Fruit fly (Drosophila melanogaster) whole organism, wandering third instar larva: ENCODE data around the gene CG8051.

Experiments used
- Abd-B ChIP-seq: fragments of >200 bp; optimal IDR thresholded peaks from 2 replicates; lab custom pipeline; 2017; ENCODE audit warnings: missing biosample characterization, missing genetic modification characterization
- CG32264 ChIP-seq: fragments of 200-800 bp; sonication (Bioruptor generic); optimal IDR thresholded peaks from 2 replicates; lab custom pipeline; 2016; ENCODE audit warnings: missing biosample characterization, missing genetic modification characterization
- CG9705 ChIP-seq: fragments of 200-800 bp; sonication (Bioruptor generic); optimal IDR thresholded peaks from 2 replicates; lab custom pipeline; 2018; ENCODE audit warnings: missing biosample characterization, mild to moderate bottlenecking, missing genetic modification characterization
- CrebA ChIP-seq: fragments of 200-800 bp; sonication (Bioruptor generic); optimal IDR thresholded peaks from 2 replicates; lab custom pipeline; 2016; ENCODE audit warnings: missing biosample characterization, mild to moderate bottlenecking, missing genetic modification characterization, borderline replicate concordance
- Dif ChIP-seq: fragments of 200-275, 200-300 bp; sonication (Bioruptor generic); optimal IDR thresholded peaks from 2 replicates; lab custom pipeline; 2018; ENCODE audit warnings: missing biosample characterization, missing genetic modification characterization; ENCODE audit not compliant: partially characterized antibody
- GATAd ChIP-seq: sonication (Bioruptor generic); optimal IDR thresholded peaks from 2 replicates; lab custom pipeline; 2016; ENCODE audit warnings: missing biosample characterization, missing genetic modification characterization
- Hnf4 ChIP-seq: fragments of 200-800 bp; sonication (Bioruptor generic); optimal IDR thresholded peaks from 2 replicates; lab custom pipeline; 2016; ENCODE audit warnings: missing biosample characterization, mild to moderate bottlenecking, missing genetic modification characterization
- Hr78 ChIP-seq: fragments of >200 bp; optimal IDR thresholded peaks from 2 replicates; lab custom pipeline; 2017; ENCODE audit warnings: missing biosample characterization, missing genetic modification characterization
- Hr83 ChIP-seq: fragments of 200-300 bp; sonication (Bioruptor generic); optimal IDR thresholded peaks from 2 replicates; lab custom pipeline; 2016; ENCODE audit warnings: missing biosample characterization, mild to moderate bottlenecking, missing genetic modification characterization, moderate library complexity; ENCODE audit not compliant: poor library complexity, severe bottlenecking
- Jra ChIP-seq: sonication (Bioruptor generic); optimal IDR thresholded peaks from 2 replicates; lab custom pipeline; 2016; ENCODE audit warnings: missing biosample characterization, missing genetic modification characterization
- Mio ChIP-seq: sonication (Bioruptor generic); optimal IDR thresholded peaks from 2 replicates; lab custom pipeline; 2016; ENCODE audit warnings: missing biosample characterization, missing genetic modification characterization
- Myc ChIP-seq: fragments of >200 bp; optimal IDR thresholded peaks from 2 replicates; lab custom pipeline; 2017
- OdsH ChIP-seq: fragments of 200-800 bp; sonication (Bioruptor generic); optimal IDR thresholded peaks from 2 replicates; lab custom pipeline; 2016; ENCODE audit warnings: missing biosample characterization, mild to moderate bottlenecking, missing genetic modification characterization
- Rel ChIP-seq, 2 experiments: fragments of 200-800 bp; sonication (Bioruptor generic) in 1 of 2; optimal IDR thresholded peaks; 2 replicates in 1 of 2; 3 replicates in 1 of 2; lab custom pipeline; 2016 to 2019; ENCODE audit warnings: mild to moderate bottlenecking in 2 of 2, missing biosample characterization in 2 of 2, missing genetic modification characterization in 2 of 2, moderate library complexity in 1 of 2
- Vsx2 ChIP-seq: fragments of 200-300, 225-300 bp; sonication (Bioruptor generic); optimal IDR thresholded peaks from 2 replicates; lab custom pipeline; 2018; ENCODE audit warnings: missing biosample characterization, missing genetic modification characterization; ENCODE audit not compliant: partially characterized antibody
- br ChIP-seq: fragments of 200-800 bp; sonication (Bioruptor generic); optimal IDR thresholded peaks from 2 replicates; lab custom pipeline; 2016; ENCODE audit warnings: missing biosample characterization, missing genetic modification characterization
- brk ChIP-seq: fragments of 200-800 bp; sonication (Bioruptor generic); optimal IDR thresholded peaks from 2 replicates; lab custom pipeline; 2016; ENCODE audit warnings: missing biosample characterization, mild to moderate bottlenecking, missing genetic modification characterization
- dl ChIP-seq, 2 experiments: fragments of 175-275, 200-275 bp in 1 of 2; fragments of 200-275 bp in 1 of 2; sonication (Bioruptor generic); optimal IDR thresholded peaks; lab custom pipeline; 2018; ENCODE audit warnings: mild to moderate bottlenecking in 2 of 2, missing biosample characterization in 2 of 2, missing genetic modification characterization in 2 of 2, moderate library complexity in 2 of 2; ENCODE audit not compliant: partially characterized antibody in 2 of 2, insufficient read depth in 1 of 2
- dmrt93B ChIP-seq: fragments of 200-800 bp; sonication (Bioruptor generic); optimal IDR thresholded peaks from 2 replicates; lab custom pipeline; 2018; ENCODE audit warnings: missing biosample characterization, mild to moderate bottlenecking, missing genetic modification characterization
- ey ChIP-seq: fragments of 200-800 bp; sonication (Bioruptor generic); optimal IDR thresholded peaks from 2 replicates; lab custom pipeline; 2016; ENCODE audit warnings: missing biosample characterization, missing genetic modification characterization
- foxo ChIP-seq, 2 experiments: fragments of 200-800 bp; sonication (Bioruptor generic); optimal IDR thresholded peaks; 2 replicates in 1 of 2; 3 replicates in 1 of 2; lab custom pipeline; 2016 to 2017; ENCODE audit warnings: missing biosample characterization in 2 of 2, missing genetic modification characterization in 2 of 2
- fru ChIP-seq: fragments of 200-800 bp; sonication (Bioruptor generic); optimal IDR thresholded peaks from 3 replicates; lab custom pipeline; 2016; ENCODE audit warnings: missing biosample characterization, mild to moderate bottlenecking, missing genetic modification characterization
- h ChIP-seq: fragments of 200-800 bp; sonication (Bioruptor generic); optimal IDR thresholded peaks from 3 replicates; lab custom pipeline; 2016; ENCODE audit warnings: missing biosample characterization, mild to moderate bottlenecking, missing genetic modification characterization
- jim ChIP-seq: fragments of 175-275, 200-325 bp; sonication (Bioruptor generic); optimal IDR thresholded peaks from 2 replicates; lab custom pipeline; 2016; ENCODE audit warnings: missing biosample characterization, mild to moderate bottlenecking, missing genetic modification characterization
- lola ChIP-seq: fragments of >200 bp; optimal IDR thresholded peaks from 2 replicates; lab custom pipeline; 2017; ENCODE audit warnings: missing biosample characterization, missing genetic modification characterization
- psq ChIP-seq: fragments of 200-800 bp; sonication (Bioruptor generic); optimal IDR thresholded peaks from 3 replicates; lab custom pipeline; 2017; ENCODE audit warnings: missing biosample characterization, mild to moderate bottlenecking, missing genetic modification characterization, moderate library complexity
- rgr ChIP-seq: fragments of 200-800 bp; sonication (Bioruptor generic); optimal IDR thresholded peaks from 3 replicates; lab custom pipeline; 2016; ENCODE audit warnings: missing biosample characterization, mild to moderate bottlenecking, missing genetic modification characterization
- sage ChIP-seq: fragments of 200-800 bp; sonication (Bioruptor generic); optimal IDR thresholded peaks from 2 replicates; lab custom pipeline; 2016; ENCODE audit warnings: missing biosample characterization, mild to moderate bottlenecking, missing genetic modification characterization
- sv ChIP-seq: fragments of 200-800 bp; sonication (Bioruptor generic); optimal IDR thresholded peaks from 3 replicates; lab custom pipeline; 2016; ENCODE audit warnings: missing biosample characterization, missing genetic modification characterization
- tai ChIP-seq: sonication (Bioruptor generic); optimal IDR thresholded peaks from 2 replicates; lab custom pipeline; 2016; ENCODE audit warnings: missing biosample characterization, missing genetic modification characterization
- usp ChIP-seq: fragments of >200 bp; optimal IDR thresholded peaks from 2 replicates; lab custom pipeline; 2017; ENCODE audit warnings: missing biosample characterization, missing genetic modification characterization

CG8051 gene

DNA sequence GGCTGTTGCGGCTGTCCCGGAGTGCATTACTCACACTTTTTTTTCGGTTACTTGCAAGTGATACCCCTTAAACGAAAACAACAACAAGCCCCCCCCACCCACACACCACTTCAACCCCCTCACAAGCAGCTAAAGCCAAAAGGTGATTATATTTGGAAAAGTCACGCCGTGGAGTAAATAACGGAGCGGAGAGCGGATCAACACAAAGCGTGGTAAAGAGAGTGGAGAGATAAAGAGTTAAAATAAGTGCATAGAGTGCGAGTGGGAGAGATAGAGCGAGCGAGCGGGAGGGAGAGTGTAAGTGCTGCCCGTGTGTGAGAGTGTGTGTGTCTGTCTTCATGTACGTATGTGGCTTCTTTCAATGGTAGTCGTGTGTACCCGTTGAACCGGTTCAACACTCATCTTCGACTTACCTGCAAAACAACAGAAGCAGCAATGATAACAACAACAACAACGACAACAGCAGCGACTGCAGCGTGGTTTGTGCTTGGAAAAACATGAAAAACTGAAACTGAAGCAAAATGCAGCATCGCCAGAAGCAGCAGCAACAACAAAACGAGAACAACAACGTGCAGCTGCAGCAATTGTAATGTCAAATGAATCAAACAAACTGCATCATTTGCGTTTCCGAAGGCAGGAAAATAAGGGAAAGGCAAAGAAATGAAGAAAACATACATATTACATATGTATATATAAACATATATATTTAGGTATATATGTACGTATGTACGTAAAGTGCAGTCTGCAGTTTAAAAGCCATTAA, 45.9 kb upstream of the CG8051 start:
- peak; percentile 26 for TF ChIP-seq Hr83 (GFP tag; lab: Kevin White, UChicago)
- peak; percentile 72 for TF ChIP-seq psq (GFP tag; lab: Kevin White, UChicago)
- TF ChIP-seq CG9705 (GFP tag; lab: Kevin White, UChicago): no peak
- peak in 1 of 2 experiments; percentile 75 for TF ChIP-seq dl (GFP tag; optimal IDR thresholded peaks at IDR 0.05; lab: Kevin White, UChicago; ENCODE audit: insufficient read depth in 1 of 2, partially characterized antibody in 2 of 2)
- no peak for TF ChIP-seq Rel (GFP tag; optimal IDR thresholded peaks at IDR 0.05; lab: Kevin White, UChicago)
- TF ChIP-seq Rel (tag; optimal IDR thresholded peaks at IDR 0.05; lab: Kevin White, UChicago): peak; percentile 48
- TF ChIP-seq CG32264 (GFP tag; lab: Kevin White, UChicago): no peak
- TF ChIP-seq Dif: peak; percentile 69
- TF ChIP-seq Vsx2 (GFP tag; lab: Kevin White, UChicago): peak; percentile 77
- TF ChIP-seq foxo (GFP tag; optimal IDR thresholded peaks at IDR 0.05; lab: Kevin White, UChicago): no peak
- TF ChIP-seq sv (GFP tag; lab: Kevin White, UChicago): no peak
- TF ChIP-seq fru: peak; percentile 34

DNA sequence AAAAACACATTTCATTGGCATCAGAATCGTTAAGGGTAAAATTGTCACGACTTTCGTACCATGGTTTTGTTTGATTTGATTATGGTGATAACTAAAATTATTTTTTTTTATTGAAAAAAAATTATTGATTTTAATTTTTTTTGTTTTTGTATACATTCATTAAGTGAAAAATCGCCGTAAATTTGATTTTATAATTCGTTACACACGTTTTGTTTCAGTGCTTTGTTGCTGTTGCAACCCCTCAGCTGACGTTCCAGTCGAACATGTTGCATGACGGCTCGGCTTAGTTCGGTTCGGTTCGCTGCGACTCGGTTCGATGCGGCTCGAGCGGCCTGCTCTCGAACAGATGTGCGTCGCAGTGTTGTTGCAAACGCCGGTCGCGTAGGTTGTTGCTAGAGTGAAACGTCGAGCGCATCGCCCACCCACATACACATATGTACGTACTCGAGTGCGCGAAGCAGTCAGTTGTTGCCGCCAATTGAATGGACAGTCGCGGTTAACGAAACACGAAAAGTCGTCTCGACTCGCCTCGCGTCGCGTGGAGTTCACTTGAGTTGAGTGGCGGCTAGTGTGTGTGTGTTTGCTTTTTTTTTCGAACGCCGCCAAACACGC, 45.2 kb upstream of the CG8051 start, which contains the start of gene kek5:
kek5 (plus strand) TSS at position 352 of the 612 bp plus-strand sequence.
- TF ChIP-seq psq (GFP tag; lab: Kevin White, UChicago) (peak; percentile 60), brk (peak; percentile 52), OdsH (GFP tag; lab: Kevin White, UChicago) (peak; percentile 21), Vsx2 (GFP tag; lab: Kevin White, UChicago) (no peak), usp (GFP tag; lab: Kevin White, UChicago) (no peak), Rel (GFP tag; optimal IDR thresholded peaks at IDR 0.05; lab: Kevin White, UChicago) (no peak), Rel (tag; optimal IDR thresholded peaks at IDR 0.05; lab: Kevin White, UChicago) (no peak), dmrt93B (GFP tag; lab: Kevin White, UChicago) (no peak), GATAd (GFP tag; lab: Kevin White, UChicago) (no peak), ey (GFP tag; lab: Kevin White, UChicago) (peak; percentile 20), foxo (GFP tag; optimal IDR thresholded peaks at IDR 0.05; lab: Kevin White, UChicago) (peak in 1 of 2 experiments; percentile 10), rgr (GFP tag; lab: Kevin White, UChicago) (peak; percentile 29), Hnf4 (peak; percentile 32), sage (GFP tag; lab: Kevin White, UChicago) (peak; percentile 48), sv (GFP tag; lab: Kevin White, UChicago) (no peak), br (GFP tag; lab: Kevin White, UChicago) (no peak), Myc (lab: Kevin White, UChicago) (no peak), tai (GFP tag; lab: Kevin White, UChicago) (peak; percentile 30), Jra (GFP tag; lab: Kevin White, UChicago) (no peak), CG9705 (GFP tag; lab: Kevin White, UChicago) (no peak), Mio (no peak), CrebA (GFP tag; lab: Kevin White, UChicago) (peak; percentile 53), h (GFP tag; lab: Kevin White, UChicago) (no peak), CG32264 (GFP tag; lab: Kevin White, UChicago) (no peak), dl (GFP tag; optimal IDR thresholded peaks at IDR 0.05; lab: Kevin White, UChicago; ENCODE audit: insufficient read depth in 1 of 2, partially characterized antibody in 2 of 2) (no peak), jim (no peak), fru (peak; percentile 30)

DNA sequence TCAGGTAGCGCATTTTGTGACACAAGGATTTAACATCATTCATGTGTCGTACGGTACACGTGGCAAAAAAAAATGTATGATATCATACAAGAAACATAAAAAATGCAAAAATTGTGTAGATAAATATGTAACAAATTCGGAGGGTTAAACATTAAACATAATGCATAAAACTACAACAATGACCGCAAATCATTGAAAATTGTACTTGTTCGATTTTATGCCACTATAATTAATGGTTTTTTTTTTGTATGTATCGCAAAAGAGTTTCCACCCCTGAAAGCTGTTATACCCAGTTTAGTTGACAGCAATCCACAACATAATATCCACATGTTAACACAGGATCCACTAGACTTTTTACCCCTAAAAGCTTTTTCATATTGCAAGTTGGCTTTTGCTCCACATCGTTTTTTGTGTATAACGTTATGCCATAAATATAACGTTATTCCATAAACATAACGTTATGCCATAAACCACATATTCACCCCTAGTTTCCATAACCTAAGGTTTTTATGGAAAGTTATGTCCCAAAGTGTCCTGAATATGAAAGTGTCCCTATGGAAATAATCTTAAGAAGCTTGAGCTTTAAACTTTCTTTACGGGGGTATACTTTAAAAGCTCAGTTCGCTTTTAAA, 41.2 kb upstream of the CG8051 start:
- TF ChIP-seq Vsx2 (GFP tag; lab: Kevin White, UChicago) (no peak), sage (GFP tag; lab: Kevin White, UChicago) (peak; percentile 33), GATAd (GFP tag; lab: Kevin White, UChicago) (no peak), lola (GFP tag; lab: Kevin White, UChicago) (no peak), fru (no peak), ey (GFP tag; lab: Kevin White, UChicago) (peak; percentile 10), Abd-B (no peak), Jra (GFP tag; lab: Kevin White, UChicago) (no peak), Myc (lab: Kevin White, UChicago) (peak; percentile 25), Mio (no peak), Dif (no peak), rgr (GFP tag; lab: Kevin White, UChicago) (peak; percentile 11), psq (GFP tag; lab: Kevin White, UChicago) (peak; percentile 16), Hr78 (GFP tag; lab: Kevin White, UChicago) (no peak), brk (peak; percentile 40), CG32264 (GFP tag; lab: Kevin White, UChicago) (no peak), CG9705 (GFP tag; lab: Kevin White, UChicago) (no peak), CrebA (GFP tag; lab: Kevin White, UChicago) (peak; percentile 18), Hnf4 (peak; percentile 1), OdsH (GFP tag; lab: Kevin White, UChicago) (peak; percentile 20)
- TF ChIP-seq, all 38 proteins: peak for 9
